Worm (Caenorhabditis elegans) whole organism, early embryonic: Measurements from ENCODE around the gene K01A6.7.

ENCODE experiments used
- B0310.2 ChIP-seq: sonication (generic microtip); optimal IDR thresholded peaks from 2 replicates; lab custom pipeline; 2016; ENCODE audit warnings: mild to moderate bottlenecking, missing genetic modification characterization, missing compliant biosample characterization
- F13C5.2 ChIP-seq: sonication (generic microtip); optimal IDR thresholded peaks from 2 replicates; lab custom pipeline; 2017; ENCODE audit warnings: mild to moderate bottlenecking, missing genetic modification characterization, inconsistent platforms, missing compliant biosample characterization
- aly-1 ChIP-seq: sonication (generic microtip); optimal IDR thresholded peaks from 2 replicates; lab custom pipeline; 2016; ENCODE audit warnings: missing genetic modification characterization, missing compliant biosample characterization
- ama-1 ChIP-seq: fragments of 150-350 bp; optimal IDR thresholded peaks from 2 replicates; lab custom pipeline; 2014
- ceh-13 ChIP-seq: fragments of 200-800 bp; sonication (Bioruptor generic); optimal IDR thresholded peaks from 2 replicates; lab custom pipeline; 2018; ENCODE audit warnings: mild to moderate bottlenecking, missing genetic modification characterization, missing compliant biosample characterization
- ceh-36 ChIP-seq: sonication (generic microtip); optimal IDR thresholded peaks from 2 replicates; lab custom pipeline; 2016; ENCODE audit warnings: missing genetic modification characterization, inconsistent platforms, missing compliant biosample characterization
- ets-7 ChIP-seq: sonication (generic microtip); optimal IDR thresholded peaks from 2 replicates; lab custom pipeline; 2016; ENCODE audit warnings: missing genotype, missing genetic modification characterization, missing compliant biosample characterization
- flt-1 ChIP-seq: fragments of 200-800 bp; sonication (Bioruptor generic); IDR thresholded peaks from 2 replicates; pipeline ENCODE4 v1.3.6; 2022; ENCODE audit warnings: missing genetic modification characterization, missing compliant biosample characterization
- hmbx-1 ChIP-seq: sonication (generic microtip); optimal IDR thresholded peaks from 2 replicates; lab custom pipeline; 2016; ENCODE audit warnings: mild to moderate bottlenecking, missing genetic modification characterization, missing compliant biosample characterization
- hmg-4 ChIP-seq: fragments of 200-800 bp; sonication (Bioruptor generic); optimal IDR thresholded peaks from 2 replicates; lab custom pipeline; 2018; ENCODE audit warnings: mild to moderate bottlenecking, missing genetic modification characterization, missing compliant biosample characterization
- hnd-1 ChIP-seq: sonication (generic microtip); optimal IDR thresholded peaks from 2 replicates; lab custom pipeline; 2016; ENCODE audit warnings: missing genetic modification characterization, missing compliant biosample characterization
- pes-1 ChIP-seq: fragments of 200-800 bp; sonication (Bioruptor generic); IDR thresholded peaks from 2 replicates; pipeline ENCODE4 v1.3.6; 2022; ENCODE audit warnings: missing genetic modification reagents, missing genetic modification characterization, missing compliant biosample characterization
- scrt-1 ChIP-seq: fragments of 200-800 bp; sonication (Bioruptor generic); IDR thresholded peaks from 2 replicates; pipeline ENCODE4 v1.3.6; 2022; ENCODE audit warnings: missing genetic modification characterization, missing compliant biosample characterization
- sea-1 ChIP-seq: fragments of 200-800 bp; sonication (Bioruptor generic); conservative IDR thresholded peaks from 2 replicates; pipeline ENCODE4 v1.3.6; 2022; ENCODE audit warnings: missing genetic modification characterization, missing compliant biosample characterization
- tbx-11 ChIP-seq: fragments of 200-800 bp; sonication (Bioruptor generic); IDR thresholded peaks from 2 replicates; pipeline ENCODE4 v1.3.6; 2022; ENCODE audit warnings: missing genetic modification characterization, missing compliant biosample characterization
- tbx-37 ChIP-seq: fragments of 200-800 bp; sonication (Bioruptor generic); conservative IDR thresholded peaks from 2 replicates; pipeline ENCODE4 v1.3.6; 2022; ENCODE audit warnings: missing genetic modification reagents, missing genetic modification characterization, missing compliant biosample characterization
- tra-4 ChIP-seq: sonication (generic microtip); optimal IDR thresholded peaks from 2 replicates; lab custom pipeline; 2017; ENCODE audit warnings: missing genetic modification characterization, missing compliant biosample characterization

K01A6.7 gene

ce11 chrIV:11740204-11740603 lies 1.8 kb upstream of the K01A6.7 start, which contains the start of gene K01A6.4:
TSS of gene K01A6.4 (minus strand) at chrIV:11740304.
- TF ChIP-seq tra-4 (tag; lab: Kevin White, UChicago) (no peak), hmbx-1 (tag; lab: Kevin White, UChicago) (no peak), tbx-11 (no peak), pes-1 (GFP tag; lab: Robert Waterston, UW) (no peak), ets-7 (no peak), ceh-13 (GFP tag; lab: Kevin White, UChicago) (no peak), ama-1 (lab: Kevin White, UChicago) (no peak), scrt-1 (GFP tag; lab: Robert Waterston, UW) (no peak), aly-1 (tag; lab: Kevin White, UChicago) (no peak)

ce11 chrIV:11737269-11737668 lies 1.1 kb downstream of the K01A6.7 start, which contains the start of gene K01A6.8:
TSS of gene K01A6.8 (minus strand) at chrIV:11737369.
- TF ChIP-seq tbx-11 (no peak), tra-4 (tag; lab: Kevin White, UChicago) (no peak), pes-1 (GFP tag; lab: Robert Waterston, UW) (no peak), ets-7 (no peak), hnd-1 (tag; lab: Kevin White, UChicago) (no peak), aly-1 (tag; lab: Kevin White, UChicago) (no peak), flt-1 (GFP tag; lab: Robert Waterston, UW) (no peak), scrt-1 (GFP tag; lab: Robert Waterston, UW) (no peak), hmbx-1 (tag; lab: Kevin White, UChicago) (no peak), ceh-36 (tag; lab: Kevin White, UChicago) (no peak), B0310.2 (tag; lab: Kevin White, UChicago) (no peak), hmg-4 (GFP tag; lab: Kevin White, UChicago) (no peak), sea-1 (GFP tag; lab: Robert Waterston, UW) (no peak), F13C5.2 (tag; lab: Kevin White, UChicago) (no peak), ceh-13 (GFP tag; lab: Kevin White, UChicago) (no peak), tbx-37 (GFP tag; lab: Robert Waterston, UW) (no peak), ama-1 (lab: Kevin White, UChicago) (no peak)

ce11 chrIV:11735025-11735424 lies 3.3 kb downstream of the K01A6.7 start, which contains the start of gene K01A6.6:
TSS of gene K01A6.6 (plus strand) at chrIV:11735325.
- no peak for TF ChIP-seq tbx-11
- no peak for TF ChIP-seq ceh-36 (tag; lab: Kevin White, UChicago)
- TF ChIP-seq ceh-13 (GFP tag; lab: Kevin White, UChicago) = no peak
- no peak for TF ChIP-seq ets-7
- no peak for TF ChIP-seq flt-1 (GFP tag; lab: Robert Waterston, UW)
- no peak for TF ChIP-seq B0310.2 (tag; lab: Kevin White, UChicago)
- TF ChIP-seq hnd-1 (tag; lab: Kevin White, UChicago) = no peak
- no peak for TF ChIP-seq hmg-4 (GFP tag; lab: Kevin White, UChicago)
- no peak for TF ChIP-seq sea-1 (GFP tag; lab: Robert Waterston, UW)
- no peak for TF ChIP-seq pes-1 (GFP tag; lab: Robert Waterston, UW)
- no peak for TF ChIP-seq F13C5.2 (tag; lab: Kevin White, UChicago)
- no peak for TF ChIP-seq ama-1 (lab: Kevin White, UChicago)
- no peak for TF ChIP-seq scrt-1 (GFP tag; lab: Robert Waterston, UW)

ce11 chrIV:11723255-11723654 lies 15.1 kb downstream of the K01A6.7 start:
- no peak for TF ChIP-seq scrt-1 (GFP tag; lab: Robert Waterston, UW)
- no peak for TF ChIP-seq tbx-37 (GFP tag; lab: Robert Waterston, UW)
- TF ChIP-seq aly-1 (tag; lab: Kevin White, UChicago) = no peak
- no peak for TF ChIP-seq tra-4 (tag; lab: Kevin White, UChicago)
- no peak for TF ChIP-seq pes-1 (GFP tag; lab: Robert Waterston, UW)
- TF ChIP-seq flt-1 (GFP tag; lab: Robert Waterston, UW) = no peak
- TF ChIP-seq hnd-1 (tag; lab: Kevin White, UChicago) = no peak
- TF ChIP-seq ceh-36 (tag; lab: Kevin White, UChicago) = no peak
- no peak for TF ChIP-seq ama-1 (lab: Kevin White, UChicago)
- no peak for TF ChIP-seq ets-7
- TF ChIP-seq sea-1 (GFP tag; lab: Robert Waterston, UW) = no peak
- no peak for TF ChIP-seq hmg-4 (GFP tag; lab: Kevin White, UChicago)
- no peak for TF ChIP-seq ceh-13 (GFP tag; lab: Kevin White, UChicago)
- no peak for TF ChIP-seq tbx-11
- no peak for TF ChIP-seq B0310.2 (tag; lab: Kevin White, UChicago)
- no peak for TF ChIP-seq F13C5.2 (tag; lab: Kevin White, UChicago)
- TF ChIP-seq hmbx-1 (tag; lab: Kevin White, UChicago) = no peak

- TF ChIP-seq F13C5.2 (tag; lab: Kevin White, UChicago) (no peak), ceh-13 (GFP tag; lab: Kevin White, UChicago) (no peak), tra-4 (tag; lab: Kevin White, UChicago) (no peak), hmbx-1 (tag; lab: Kevin White, UChicago) (no peak), B0310.2 (tag; lab: Kevin White, UChicago) (no peak)
Observed at ce11 chrIV:11721878-11722277, 16.5 kb downstream of the K01A6.7 start.

- TF ChIP-seq tra-4 (tag; lab: Kevin White, UChicago) (no peak), scrt-1 (GFP tag; lab: Robert Waterston, UW) (no peak), ceh-13 (GFP tag; lab: Kevin White, UChicago) (no peak), ceh-36 (tag; lab: Kevin White, UChicago) (no peak), ets-7 (no peak), hmg-4 (GFP tag; lab: Kevin White, UChicago) (no peak), hnd-1 (tag; lab: Kevin White, UChicago) (no peak), aly-1 (tag; lab: Kevin White, UChicago) (no peak), flt-1 (GFP tag; lab: Robert Waterston, UW) (no peak), pes-1 (GFP tag; lab: Robert Waterston, UW) (no peak)
Observed at ce11 chrIV:11718653-11719052, 19.7 kb downstream of the K01A6.7 start.
